Fruit fly (Drosophila melanogaster) whole organism, embryonic: ENCODE measurements around the gene cbt.

Source experiments
- Ada2b ChIP-seq: fragments of 200-800 bp; sonication (Bioruptor generic); IDR thresholded peaks from 2 replicates; pipeline ENCODE4 v1.3.6; 2022; ENCODE audit warnings: missing biosample characterization, missing genetic modification characterization
- Awh ChIP-seq: fragments of 200-800 bp; sonication (Bioruptor generic); IDR thresholded peaks from 2 replicates; pipeline ENCODE4, ENCODE4 v1.3.6; 2022; ENCODE audit warnings: missing biosample characterization, missing genetic modification characterization
- B-H2 ChIP-seq: fragments of 200-800 bp; sonication (Bioruptor generic); optimal IDR thresholded peaks from 2 replicates; lab custom pipeline; 2018; ENCODE audit warnings: missing biosample characterization, mild to moderate bottlenecking, missing genetic modification characterization
- CG10366 ChIP-seq: fragments of 200-800 bp; sonication (Bioruptor generic); IDR thresholded peaks from 2 replicates; pipeline ENCODE4 v1.3.6; 2022; ENCODE audit warnings: missing biosample characterization, missing genetic modification characterization
- CG10462 ChIP-seq: fragments of 200-800 bp; sonication (Bioruptor generic); optimal IDR thresholded peaks from 2 replicates; lab custom pipeline; 2016; ENCODE audit warnings: missing biosample characterization, missing genetic modification characterization
- CG10979 ChIP-seq: fragments of 200-800 bp; sonication (Bioruptor generic); optimal IDR thresholded peaks from 2 replicates; lab custom pipeline; 2018; ENCODE audit warnings: missing biosample characterization, mild to moderate bottlenecking, missing genetic modification characterization, moderate library complexity
- CG11085 ChIP-seq: fragments of 200-800 bp; sonication (Bioruptor generic); IDR thresholded peaks from 2 replicates; pipeline ENCODE4 v1.3.6; 2022; ENCODE audit warnings: missing biosample characterization, missing genetic modification characterization
- CG11093 ChIP-seq: fragments of 200-800 bp; sonication (Bioruptor generic); IDR thresholded peaks from 3 replicates; pipeline ENCODE4 v1.3.6; 2022; ENCODE audit warnings: missing biosample characterization, missing genetic modification characterization
- CG11398 ChIP-seq: fragments of 200-800 bp; sonication (Bioruptor generic); optimal IDR thresholded peaks from 2 replicates; lab custom pipeline; 2016; ENCODE audit warnings: missing biosample characterization, missing genetic modification characterization
- CG11456 ChIP-seq: fragments of 200-800 bp; sonication (Bioruptor generic); IDR thresholded peaks from 3 replicates; pipeline ENCODE4 v1.3.6; 2022; ENCODE audit warnings: missing biosample characterization, missing genetic modification characterization
- CG11504 ChIP-seq: fragments of 200-800 bp; sonication (Bioruptor generic); optimal IDR thresholded peaks from 3 replicates; lab custom pipeline; 2019; ENCODE audit warnings: missing biosample characterization, mild to moderate bottlenecking, missing genetic modification characterization, moderate library complexity
- CG11696 ChIP-seq: fragments of 200-800 bp; sonication (Bioruptor generic); IDR thresholded peaks from 2 replicates; pipeline ENCODE4 v1.3.6; 2022; ENCODE audit warnings: missing biosample characterization, missing genetic modification characterization
- CG12071 ChIP-seq: fragments of 200-800 bp; sonication (Bioruptor generic); optimal IDR thresholded peaks from 3 replicates; lab custom pipeline; 2018; ENCODE audit warnings: missing biosample characterization, mild to moderate bottlenecking, missing genetic modification characterization
- CG12219 ChIP-seq: fragments of 200-800 bp; sonication (Bioruptor generic); optimal IDR thresholded peaks from 3 replicates; lab custom pipeline; 2018; ENCODE audit warnings: missing biosample characterization, mild to moderate bottlenecking, missing genetic modification characterization
- CG12769 ChIP-seq: fragments of 200-800 bp; sonication (Bioruptor generic); optimal IDR thresholded peaks from 2 replicates; lab custom pipeline; 2019; ENCODE audit warnings: missing biosample characterization, mild to moderate bottlenecking, missing genetic modification characterization, moderate library complexity
- CG13424 ChIP-seq: fragments of 200-800 bp; sonication (Bioruptor generic); optimal IDR thresholded peaks from 2 replicates; lab custom pipeline; 2019; ENCODE audit warnings: missing biosample characterization, mild to moderate bottlenecking, missing genetic modification characterization, moderate library complexity
- CG17328 ChIP-seq: fragments of 200-800 bp; sonication (Bioruptor generic); IDR thresholded peaks from 2 replicates; pipeline ENCODE4 v1.3.6; 2022; ENCODE audit warnings: missing biosample characterization, missing genetic modification characterization
- CG17829 ChIP-seq: fragments of 200-800 bp; optimal IDR thresholded peaks from 2 replicates; lab custom pipeline; 2019; ENCODE audit warnings: missing biosample characterization, mild to moderate bottlenecking, missing genetic modification characterization, moderate library complexity
- CG1792 ChIP-seq: fragments of 200-800 bp; sonication (Bioruptor generic); optimal IDR thresholded peaks from 2 replicates; lab custom pipeline; 2016; ENCODE audit warnings: missing biosample characterization, missing genetic modification characterization
- CG1832 ChIP-seq: fragments of 200-800 bp; sonication (Bioruptor generic); optimal IDR thresholded peaks from 2 replicates; lab custom pipeline; 2017; ENCODE audit warnings: missing biosample characterization, mild to moderate bottlenecking, missing genetic modification characterization, inconsistent platforms
- CG31441 ChIP-seq: fragments of 200-800 bp; sonication (Bioruptor generic); IDR thresholded peaks from 2 replicates; pipeline ENCODE4 v1.3.6; 2022; ENCODE audit warnings: missing biosample characterization, missing genetic modification characterization
- CG4360 ChIP-seq: fragments of 200-800 bp; sonication (Bioruptor generic); IDR thresholded peaks from 2 replicates; pipeline ENCODE4 v1.3.6; 2022; ENCODE audit warnings: missing biosample characterization, missing genetic modification characterization
- CG4617 ChIP-seq: fragments of 200-800 bp; sonication (Bioruptor generic); optimal IDR thresholded peaks from 3 replicates; lab custom pipeline; 2016; ENCODE audit warnings: missing biosample characterization, missing genetic modification characterization, borderline replicate concordance
- CG4730 ChIP-seq: fragments of 200-800 bp; sonication (Bioruptor generic); IDR thresholded peaks from 2 replicates; pipeline ENCODE4 v1.3.6; 2022; ENCODE audit warnings: missing biosample characterization, missing genetic modification characterization
- CG9817 ChIP-seq: fragments of 200-800 bp; sonication (Bioruptor generic); optimal IDR thresholded peaks from 2 replicates; lab custom pipeline; 2018; ENCODE audit warnings: missing biosample characterization, mild to moderate bottlenecking, missing genetic modification characterization, moderate library complexity
- CG9932 ChIP-seq: fragments of 200-800 bp; sonication (Bioruptor generic); IDR thresholded peaks from 2 replicates; pipeline ENCODE4 v1.3.6; 2022; ENCODE audit warnings: missing biosample characterization, missing genetic modification characterization
- Dll ChIP-seq: fragments of 200-800 bp; sonication (Bioruptor generic); IDR thresholded peaks from 4 replicates; pipeline ENCODE4 v1.3.6; 2022; ENCODE audit warnings: missing biosample characterization, missing genetic modification characterization; ENCODE audit not compliant: partially characterized antibody
- Hsf ChIP-seq: fragments of 200-800 bp; sonication (Bioruptor generic); optimal IDR thresholded peaks from 3 replicates; lab custom pipeline; 2016; ENCODE audit warnings: missing biosample characterization, missing genetic modification characterization
- Optix ChIP-seq: fragments of 200-800 bp; sonication (Bioruptor generic); IDR thresholded peaks from 3 replicates; pipeline ENCODE4 v1.3.6; 2022; ENCODE audit warnings: missing biosample characterization, missing genetic modification characterization
- Sin3A ChIP-seq: fragments of >200 bp; optimal IDR thresholded peaks from 2 replicates; lab custom pipeline; 2018
- Vsx1 ChIP-seq: fragments of 200-800 bp; sonication (Bioruptor generic); optimal IDR thresholded peaks from 2 replicates; lab custom pipeline; 2017; ENCODE audit warnings: missing biosample characterization, mild to moderate bottlenecking, missing genetic modification characterization, missing genetic modification reagents
- chn ChIP-seq: fragments of 200-800 bp; sonication (Bioruptor generic); optimal IDR thresholded peaks from 2 replicates; lab custom pipeline; 2016; ENCODE audit warnings: missing biosample characterization, missing genetic modification characterization
- crp ChIP-seq, 2 experiments: fragments of 200-800 bp; sonication (Bioruptor generic); optimal IDR thresholded peaks; 2 replicates in 1 of 2; 3 replicates in 1 of 2; lab custom pipeline; 2017; ENCODE audit warnings: missing biosample characterization in 2 of 2, missing genetic modification characterization in 2 of 2, mild to moderate bottlenecking in 1 of 2, moderate library complexity in 1 of 2
- danr ChIP-seq: fragments of 200-800 bp; sonication (Bioruptor generic); IDR thresholded peaks from 2 replicates; pipeline ENCODE4 v1.3.6; 2022; ENCODE audit warnings: missing biosample characterization, missing genetic modification characterization
- dati ChIP-seq: fragments of 200-800 bp; sonication (Bioruptor generic); IDR thresholded peaks from 2 replicates; pipeline ENCODE4 v1.3.6; 2022; ENCODE audit warnings: missing biosample characterization, missing genetic modification characterization
- ems ChIP-seq: fragments of 200-800 bp; sonication (Bioruptor generic); optimal IDR thresholded peaks from 3 replicates; lab custom pipeline; 2016; ENCODE audit warnings: missing biosample characterization, missing genetic modification characterization
- esg ChIP-seq: fragments of 200-800 bp; sonication (Bioruptor generic); conservative IDR thresholded peaks from 2 replicates; pipeline ENCODE4 v1.3.6; 2022; ENCODE audit warnings: missing biosample characterization, missing genetic modification characterization
- ftz-f1 ChIP-seq: fragments of 200-800 bp; sonication (Bioruptor generic); optimal IDR thresholded peaks from 2 replicates; lab custom pipeline; 2016; ENCODE audit warnings: missing biosample characterization, missing genetic modification characterization
- jing ChIP-seq: fragments of 200-800 bp; sonication (Bioruptor generic); optimal IDR thresholded peaks from 2 replicates; lab custom pipeline; 2018; ENCODE audit warnings: missing biosample characterization, mild to moderate bottlenecking, missing genetic modification characterization
- kay ChIP-seq: fragments of 200-800 bp; sonication (Bioruptor generic); optimal IDR thresholded peaks from 2 replicates; lab custom pipeline; 2016; ENCODE audit warnings: missing biosample characterization, missing genetic modification characterization
- lilli ChIP-seq: fragments of 200-800 bp; sonication (Bioruptor generic); optimal IDR thresholded peaks from 3 replicates; lab custom pipeline; 2016; ENCODE audit warnings: missing biosample characterization, missing genetic modification characterization
- nerfin-2 ChIP-seq: fragments of 200-800 bp; sonication (Bioruptor generic); IDR thresholded peaks from 2 replicates; pipeline ENCODE4 v1.3.6; 2022; ENCODE audit warnings: missing biosample characterization, missing genetic modification characterization; ENCODE audit not compliant: partially characterized antibody
- nmo ChIP-seq: fragments of 200-800 bp; sonication (Bioruptor generic); optimal IDR thresholded peaks from 2 replicates; lab custom pipeline; 2018; ENCODE audit warnings: missing biosample characterization, mild to moderate bottlenecking, missing genetic modification characterization, moderate library complexity
- pros ChIP-seq: fragments of 200-800 bp; sonication (Bioruptor generic); optimal IDR thresholded peaks from 3 replicates; lab custom pipeline; 2019; ENCODE audit warnings: missing biosample characterization, mild to moderate bottlenecking, missing genetic modification characterization, moderate library complexity
- rib ChIP-seq: fragments of 200-800 bp; sonication (Bioruptor generic); IDR thresholded peaks from 2 replicates; pipeline ENCODE4 v1.3.6; 2022; ENCODE audit warnings: missing biosample characterization, missing genetic modification characterization
- sim ChIP-seq: fragments of 200-800 bp; sonication (Bioruptor generic); IDR thresholded peaks from 2 replicates; pipeline ENCODE4 v1.3.6; 2022; ENCODE audit warnings: missing biosample characterization, missing genetic modification characterization
- sqz ChIP-seq: fragments of 200-800 bp; sonication (Bioruptor generic); optimal IDR thresholded peaks from 3 replicates; lab custom pipeline; 2018; ENCODE audit warnings: missing biosample characterization, mild to moderate bottlenecking, missing genetic modification characterization
- tgo ChIP-seq: fragments of 200-800 bp; sonication (Bioruptor generic); IDR thresholded peaks from 3 replicates; pipeline ENCODE4 v1.3.6; 2022; ENCODE audit warnings: missing biosample characterization, missing genetic modification characterization
- unc-4 ChIP-seq: fragments of 200-800 bp; sonication (Bioruptor generic); IDR thresholded peaks from 2 replicates; pipeline ENCODE4 v1.3.6; 2022; ENCODE audit warnings: missing biosample characterization, missing genetic modification characterization; ENCODE audit not compliant: partially characterized antibody
- z ChIP-seq: fragments of 200-800 bp; sonication (Bioruptor generic); IDR thresholded peaks from 3 replicates; pipeline ENCODE4 v1.3.6; 2022; ENCODE audit warnings: missing biosample characterization, missing genetic modification characterization

cbt gene

dm6 chr2L:487719-488547 is 8.4 kb upstream of the cbt start (continued):
- TF ChIP-seq CG9932 (GFP tag; lab: Robert Waterston, UW) (no peak), Optix (GFP tag; lab: Robert Waterston, UW) (no peak), ftz-f1 (GFP tag; lab: Kevin White, UChicago) (no peak), unc-4 (GFP tag; lab: Robert Waterston, UW) (no peak), tgo (GFP tag; lab: Robert Waterston, UW) (0 out of 3 replicates have a peak, but pooled peaks have one; percentile 20), nmo (GFP tag; lab: Kevin White, UChicago) (peak; percentile 29), z (GFP tag; lab: Robert Waterston, UW) (no peak), CG4617 (GFP tag; lab: Kevin White, UChicago) (no peak), ems (GFP tag; lab: Kevin White, UChicago) (no peak), CG1792 (peak; percentile 10), CG9817 (tag; lab: Kevin White, UChicago) (no peak), Hsf (GFP tag; lab: Kevin White, UChicago) (no peak), danr (no peak), jing (GFP tag; lab: Kevin White, UChicago) (no peak), lilli (GFP tag; lab: Kevin White, UChicago) (no peak), kay (no peak), CG12769 (tag; lab: Kevin White, UChicago) (no peak), CG12219 (no peak), CG11504 (peak; percentile 60), nerfin-2 (no peak), sqz (GFP tag; lab: Kevin White, UChicago) (no peak), esg (GFP tag; lab: Robert Waterston, UW) (no peak), dati (no peak), CG12071 (GFP tag; lab: Kevin White, UChicago) (no peak), CG11398 (GFP tag; lab: Kevin White, UChicago) (no peak), Ada2b (GFP tag; lab: Robert Waterston, UW) (no peak), Vsx1 (GFP tag; lab: Kevin White, UChicago) (no peak), CG11696 (GFP tag; lab: Robert Waterston, UW) (no peak), CG1832 (GFP tag; lab: Kevin White, UChicago) (no peak), Dll (no peak), Awh (no peak), CG10462 (GFP tag; lab: Kevin White, UChicago) (no peak), CG13424 (tag; lab: Kevin White, UChicago) (peak; percentile 50), CG4360 (no peak), chn (GFP tag; lab: Kevin White, UChicago) (peak; percentile 4), CG10366 (GFP tag; lab: Robert Waterston, UW) (no peak), CG11085 (no peak), sim (no peak), Sin3A (lab: Kevin White, UChicago) (no peak), CG31441 (GFP tag; lab: Robert Waterston, UW) (peak; percentile 35), pros (no peak), rib (GFP tag; lab: Robert Waterston, UW) (no peak), B-H2 (GFP tag; lab: Kevin White, UChicago) (no peak), CG17328 (GFP tag; lab: Robert Waterston, UW) (no peak), crp (GFP tag; optimal IDR thresholded peaks at IDR 0.05; lab: Kevin White, UChicago) (no peak), CG17829 (no peak), CG11093 (GFP tag; lab: Robert Waterston, UW) (no peak), CG11456 (GFP tag; lab: Robert Waterston, UW) (0 out of 3 replicates have a peak, but pooled peaks have one; percentile 63), CG10979 (tag; lab: Kevin White, UChicago) (peak; percentile 39), CG4730 (GFP tag; lab: Robert Waterston, UW) (no peak)
